Worm (Caenorhabditis elegans) whole organism, L3 larva: ENCODE results near the gene Y43F8A.1.

ENCODE experiments used
- aly-2 ChIP-seq: fragments of 150-350 bp; optimal IDR thresholded peaks from 2 replicates; lab custom pipeline; 2014; ENCODE audit warnings: missing biosample characterization, missing genetic modification characterization
- ama-1 ChIP-seq: fragments of 150-350 bp; optimal IDR thresholded peaks from 2 replicates; lab custom pipeline; 2018
- elt-1 ChIP-seq: fragments of 150-350 bp; optimal IDR thresholded peaks from 2 replicates; lab custom pipeline; 2014; ENCODE audit warnings: missing biosample characterization, missing genetic modification characterization
- fos-1 ChIP-seq: fragments of 150-350 bp; optimal IDR thresholded peaks from 2 replicates; lab custom pipeline; 2014; ENCODE audit warnings: missing biosample characterization, missing genetic modification characterization
- nhr-11 ChIP-seq: fragments of 150-350 bp; optimal IDR thresholded peaks from 2 replicates; lab custom pipeline; 2014; ENCODE audit warnings: missing biosample characterization, missing genetic modification characterization
- pqm-1 ChIP-seq: fragments of 150-350 bp; optimal IDR thresholded peaks from 2 replicates; lab custom pipeline; 2017; ENCODE audit warnings: missing biosample characterization, missing genetic modification characterization, inconsistent platforms

DNA sequence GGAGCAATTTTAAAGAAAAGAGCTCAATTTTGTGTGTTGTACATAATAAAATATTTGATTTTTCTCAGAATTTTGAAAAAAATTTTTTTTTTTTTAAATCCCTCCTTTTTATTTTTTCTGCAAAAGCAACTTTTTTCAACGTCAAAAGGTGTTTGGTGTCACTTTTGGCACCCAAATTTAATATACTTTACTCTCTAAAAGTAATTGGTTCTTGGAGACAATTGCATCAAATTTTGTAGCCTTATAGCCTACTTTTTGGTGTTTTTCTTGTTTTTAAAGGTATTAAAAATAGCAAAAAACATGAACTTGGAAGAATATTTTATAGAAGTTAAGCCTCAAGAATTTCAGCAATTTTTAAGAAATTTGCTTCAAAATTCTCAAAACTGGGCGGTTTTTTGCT is 10.7 kb downstream of the Y43F8A.1 start, which contains the start of gene srw-84:
- no peak for TF ChIP-seq pqm-1 (tag; lab: Kevin White, UChicago)
- TF ChIP-seq nhr-11 (tag; lab: Kevin White, UChicago): no peak
- no peak for TF ChIP-seq fos-1 (tag; lab: Kevin White, UChicago)
- TF ChIP-seq ama-1 (lab: Kevin White, UChicago): no peak
- no peak for TF ChIP-seq elt-1 (tag; lab: Kevin White, UChicago)
- TF ChIP-seq aly-2 (tag; lab: Kevin White, UChicago): no peak
